Worm (Caenorhabditis elegans) whole organism, midembryonic: ENCODE data around the gene C30F2.5.

Experiments used
- T22C8.4 ChIP-seq: fragments of 200-800 bp; sonication (Bioruptor generic); IDR thresholded peaks from 2 replicates; pipeline ENCODE4 v1.3.6; 2022; ENCODE audit warnings: missing genetic modification characterization, missing compliant biosample characterization
- cog-1 ChIP-seq: sonication (generic microtip); optimal IDR thresholded peaks from 2 replicates; lab custom pipeline; 2016; ENCODE audit warnings: missing genetic modification characterization, missing compliant biosample characterization
- flt-1 ChIP-seq: fragments of 200-800 bp; sonication (Bioruptor generic); IDR thresholded peaks from 2 replicates; pipeline ENCODE4 v1.3.6; 2022; ENCODE audit warnings: missing genetic modification characterization, missing compliant biosample characterization
- klf-2 ChIP-seq: fragments of 200-800 bp; sonication (Bioruptor generic); conservative IDR thresholded peaks from 2 replicates; pipeline ENCODE4 v1.3.6; 2022; ENCODE audit warnings: missing genetic modification reagents, missing genetic modification characterization, missing compliant biosample characterization
- med-1 ChIP-seq: sonication (generic microtip); optimal IDR thresholded peaks from 2 replicates; lab custom pipeline; 2017; ENCODE audit warnings: missing genetic modification characterization, mild to moderate bottlenecking, missing compliant biosample characterization, antibody characterized with exemption, missing genetic modification reagents; ENCODE audit not compliant: insufficient read depth
- ref-1 ChIP-seq: fragments of 200-800 bp; sonication (Bioruptor generic); conservative IDR thresholded peaks from 2 replicates; pipeline ENCODE4 v1.3.6; 2022; ENCODE audit warnings: missing genetic modification reagents, missing genetic modification characterization, missing compliant biosample characterization
- tab-1 ChIP-seq: fragments of 200-800 bp; sonication (Bioruptor generic); IDR thresholded peaks from 2 replicates; pipeline ENCODE4 v1.3.6; 2022; ENCODE audit warnings: missing genetic modification characterization, missing compliant biosample characterization
- ztf-23 ChIP-seq: fragments of 200-800 bp; sonication (Bioruptor generic); IDR thresholded peaks from 2 replicates; pipeline ENCODE4 v1.3.6; 2022; ENCODE audit warnings: missing genetic modification reagents, missing genetic modification characterization, missing compliant biosample characterization

DNA sequence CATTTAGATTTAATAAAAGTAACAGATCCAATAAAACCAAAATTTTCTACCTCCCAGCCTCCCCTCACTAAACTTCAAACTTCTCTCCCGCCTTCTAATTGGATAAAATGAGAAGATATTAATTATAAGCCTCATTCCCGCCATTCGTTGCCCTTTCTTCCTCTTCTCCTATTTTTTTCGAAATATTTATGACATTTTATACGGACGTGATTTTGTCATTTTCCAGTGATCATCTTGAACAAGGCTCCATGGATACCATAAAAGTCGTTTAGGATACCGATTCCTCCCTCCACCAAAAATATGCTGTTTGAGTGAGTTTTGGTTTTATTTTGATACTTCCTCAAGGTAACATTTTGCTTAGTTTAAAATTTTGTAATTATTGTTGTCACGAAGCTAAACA lies 8.9 kb downstream of the C30F2.5 start, which contains the start of gene ZK1073.2:
- no peak for TF ChIP-seq ztf-23 (GFP tag; lab: Robert Waterston, UW)
- no peak for TF ChIP-seq flt-1 (GFP tag; lab: Robert Waterston, UW)
- no peak for TF ChIP-seq T22C8.4 (GFP tag; lab: Robert Waterston, UW)
- TF ChIP-seq med-1: no peak
- no peak for TF ChIP-seq klf-2
- TF ChIP-seq cog-1 (tag; lab: Kevin White, UChicago): no peak
- TF ChIP-seq tab-1 (GFP tag; lab: Robert Waterston, UW): no peak
- no peak for TF ChIP-seq ref-1
